Fruit fly (Drosophila melanogaster) whole organism, embryonic: ENCODE measurements around the gene CG31231.

Experiments
- Ada2b ChIP-seq: fragments of 200-800 bp; sonication (Bioruptor generic); IDR thresholded peaks from 2 replicates; pipeline ENCODE4 v1.3.6; 2022; ENCODE audit warnings: missing biosample characterization, missing genetic modification characterization
- CG10209 ChIP-seq: fragments of 200-800 bp; sonication (Bioruptor generic); optimal IDR thresholded peaks from 3 replicates; lab custom pipeline; 2017; ENCODE audit warnings: missing biosample characterization, mild to moderate bottlenecking, missing genetic modification characterization, missing genetic modification reagents
- CG13894 ChIP-seq: fragments of 200-800 bp; sonication (Bioruptor generic); optimal IDR thresholded peaks from 3 replicates; lab custom pipeline; 2018; ENCODE audit warnings: missing biosample characterization, mild to moderate bottlenecking, missing genetic modification characterization, moderate library complexity
- CG1792 ChIP-seq: fragments of 200-800 bp; sonication (Bioruptor generic); optimal IDR thresholded peaks from 2 replicates; lab custom pipeline; 2016; ENCODE audit warnings: missing biosample characterization, missing genetic modification characterization
- CG43689 ChIP-seq: fragments of 200-800 bp; sonication (Bioruptor generic); IDR thresholded peaks from 2 replicates; pipeline ENCODE4 v1.3.6; 2022; ENCODE audit warnings: missing biosample characterization, missing genetic modification characterization
- CG4820 ChIP-seq: fragments of 200-800 bp; sonication (Bioruptor generic); optimal IDR thresholded peaks from 3 replicates; lab custom pipeline; 2016; ENCODE audit warnings: missing biosample characterization, missing genetic modification characterization
- CG8944 ChIP-seq: fragments of 200-800 bp; sonication (Bioruptor generic); optimal IDR thresholded peaks from 3 replicates; lab custom pipeline; 2016; ENCODE audit warnings: missing biosample characterization, missing genetic modification characterization
- CG9609 ChIP-seq: fragments of 200-800 bp; sonication (Bioruptor generic); optimal IDR thresholded peaks from 3 replicates; lab custom pipeline; 2016; ENCODE audit warnings: missing biosample characterization, missing genetic modification characterization
- CG9727 ChIP-seq: fragments of 200-800 bp; sonication (Bioruptor generic); optimal IDR thresholded peaks from 3 replicates; lab custom pipeline; 2017; ENCODE audit warnings: missing biosample characterization, mild to moderate bottlenecking, missing genetic modification characterization
- CG9932 ChIP-seq: fragments of 200-800 bp; sonication (Bioruptor generic); IDR thresholded peaks from 2 replicates; pipeline ENCODE4 v1.3.6; 2022; ENCODE audit warnings: missing biosample characterization, missing genetic modification characterization
- Deaf1 ChIP-seq: fragments of 200-800 bp; optimal IDR thresholded peaks from 3 replicates; lab custom pipeline; 2019; ENCODE audit warnings: missing biosample characterization, mild to moderate bottlenecking, missing genetic modification characterization, moderate library complexity
- H15 ChIP-seq: fragments of 200-800 bp; sonication (Bioruptor generic); IDR thresholded peaks from 3 replicates; pipeline ENCODE4 v1.3.6; 2022; ENCODE audit warnings: missing biosample characterization, missing genetic modification characterization
- HHEX ChIP-seq: fragments of 200-800 bp; sonication (Bioruptor generic); optimal IDR thresholded peaks from 3 replicates; lab custom pipeline; 2017; ENCODE audit warnings: missing biosample characterization, mild to moderate bottlenecking, missing genetic modification characterization, missing genetic modification reagents
- Jarid2 ChIP-seq: fragments of 200-800 bp; sonication (Bioruptor generic); optimal IDR thresholded peaks from 3 replicates; lab custom pipeline; 2017; ENCODE audit warnings: mild to moderate bottlenecking, missing biosample characterization, missing genetic modification reagents, missing genetic modification characterization
- Neu2 ChIP-seq: fragments of 200-800 bp; sonication (Bioruptor generic); optimal IDR thresholded peaks from 3 replicates; lab custom pipeline; 2016; ENCODE audit warnings: missing biosample characterization, missing genetic modification characterization, borderline replicate concordance
- Nf-YB ChIP-seq: fragments of 200-800 bp; sonication (Bioruptor generic); optimal IDR thresholded peaks from 3 replicates; lab custom pipeline; 2019; ENCODE audit warnings: missing biosample characterization, mild to moderate bottlenecking, missing genetic modification characterization, moderate library complexity
- Nf-YC ChIP-seq: fragments of 200-800 bp; optimal IDR thresholded peaks from 3 replicates; lab custom pipeline; 2019; ENCODE audit warnings: missing biosample characterization, mild to moderate bottlenecking, missing genetic modification characterization, moderate library complexity
- Pdp1 ChIP-seq, 2 experiments: fragments of 200-800 bp; sonication (Bioruptor generic); optimal IDR thresholded peaks; 3 replicates each; lab custom pipeline; 2016; ENCODE audit warnings: missing biosample characterization in 2 of 2, missing genetic modification characterization in 2 of 2, mild to moderate bottlenecking in 1 of 2, moderate library complexity in 1 of 2
- abd-A ChIP-seq: fragments of 200-800 bp; sonication (Bioruptor generic); optimal IDR thresholded peaks from 3 replicates; lab custom pipeline; 2019; ENCODE audit warnings: missing biosample characterization, mild to moderate bottlenecking, missing genetic modification characterization, moderate library complexity
- bab2 ChIP-seq: fragments of 200-800 bp; sonication (Bioruptor generic); optimal IDR thresholded peaks from 2 replicates; lab custom pipeline; 2016; ENCODE audit warnings: missing biosample characterization, missing genetic modification characterization
- caup ChIP-seq: fragments of 200-800 bp; sonication (Bioruptor generic); optimal IDR thresholded peaks from 3 replicates; lab custom pipeline; 2017; ENCODE audit warnings: missing biosample characterization, mild to moderate bottlenecking, missing genetic modification characterization, moderate library complexity; ENCODE audit not compliant: severe bottlenecking
- chinmo ChIP-seq: fragments of 200-800 bp; sonication (Bioruptor generic); IDR thresholded peaks from 4 replicates; pipeline ENCODE4 v1.3.6; 2022; ENCODE audit warnings: missing biosample characterization, missing genetic modification characterization; ENCODE audit not compliant: partially characterized antibody
- crol ChIP-seq: fragments of 200-800 bp; sonication (Bioruptor generic); IDR thresholded peaks from 2 replicates; pipeline ENCODE4 v1.3.6; 2022; ENCODE audit warnings: missing biosample characterization, missing genetic modification characterization
- ewg ChIP-seq: fragments of 200-800 bp; sonication (Bioruptor generic); optimal IDR thresholded peaks from 3 replicates; lab custom pipeline; 2017; ENCODE audit warnings: mild to moderate bottlenecking, missing biosample characterization, missing genetic modification reagents, missing genetic modification characterization
- grau ChIP-seq: fragments of 200-800 bp; optimal IDR thresholded peaks from 3 replicates; lab custom pipeline; 2019; ENCODE audit warnings: missing biosample characterization, mild to moderate bottlenecking, missing genetic modification characterization, moderate library complexity
- gro ChIP-seq: fragments of 200-800 bp; sonication (Bioruptor generic); optimal IDR thresholded peaks from 2 replicates; lab custom pipeline; 2016; ENCODE audit warnings: missing biosample characterization, missing genetic modification characterization
- hb ChIP-seq: fragments of 200-800 bp; sonication (Bioruptor generic); IDR thresholded peaks from 3 replicates; pipeline ENCODE4 v1.3.6; 2022; ENCODE audit warnings: missing biosample characterization, missing genetic modification characterization; ENCODE audit not compliant: partially characterized antibody
- onecut ChIP-seq: fragments of 200-800 bp; sonication (Bioruptor generic); IDR thresholded peaks from 2 replicates; pipeline ENCODE4 v1.3.6; 2022; ENCODE audit warnings: missing biosample characterization, missing genetic modification characterization
- pfk ChIP-seq: fragments of 200-800 bp; sonication (Bioruptor generic); optimal IDR thresholded peaks from 2 replicates; lab custom pipeline; 2018; ENCODE audit warnings: missing biosample characterization, mild to moderate bottlenecking, missing genetic modification characterization, moderate library complexity
- psq ChIP-seq: fragments of 200-800 bp; sonication (Bioruptor generic); optimal IDR thresholded peaks from 2 replicates; lab custom pipeline; 2017; ENCODE audit warnings: missing biosample characterization, missing genetic modification characterization
- sim ChIP-seq: fragments of 200-800 bp; sonication (Bioruptor generic); IDR thresholded peaks from 2 replicates; pipeline ENCODE4 v1.3.6; 2022; ENCODE audit warnings: missing biosample characterization, missing genetic modification characterization
- slbo ChIP-seq: fragments of 200-800 bp; sonication (Bioruptor generic); IDR thresholded peaks from 2 replicates; pipeline ENCODE4 v1.3.6; 2022; ENCODE audit warnings: missing biosample characterization, missing genetic modification characterization

CG31231 gene

dm6 chr3R:18698855-18699569 is 33.9 kb downstream of the CG31231 start (continued):
- peak; percentile 94 for TF ChIP-seq pfk
- TF ChIP-seq CG9932 (GFP tag; lab: Robert Waterston, UW): no peak
- TF ChIP-seq caup (GFP tag; lab: Kevin White, UChicago): no peak
- TF ChIP-seq hb (GFP tag; lab: Robert Waterston, UW): 0 out of 3 replicates have a peak, but pooled peaks have one; percentile 14
- TF ChIP-seq chinmo: 0 out of 4 replicates have a peak, but pooled peaks have one; percentile 40
- peak; percentile 21 for TF ChIP-seq ewg (GFP tag; lab: Kevin White, UChicago)
- TF ChIP-seq abd-A: peak; percentile 91
- no peak for TF ChIP-seq H15 (GFP tag; lab: Robert Waterston, UW)
- TF ChIP-seq Deaf1 (tag; lab: Kevin White, UChicago): peak; percentile 76
- no peak for TF ChIP-seq CG10209
- TF ChIP-seq CG8944: no peak

dm6 chr3R:18703514-18703913 is 38.4 kb downstream of the CG31231 start:
- TF ChIP-seq slbo (GFP tag; lab: Robert Waterston, UW): 0 out of 2 replicates have a peak, but pooled peaks have one; percentile 11
- TF ChIP-seq CG13894: peak; percentile 92
- TF ChIP-seq grau (tag; lab: Kevin White, UChicago): no peak
- TF ChIP-seq, all 482 proteins: peak for 2

- TF ChIP-seq bab2 (no peak), sim (GFP tag; lab: Robert Waterston, UW) (no peak), psq (GFP tag; lab: Kevin White, UChicago) (no peak), Deaf1 (tag; lab: Kevin White, UChicago) (peak; percentile 31), CG9609 (GFP tag; lab: Kevin White, UChicago) (no peak), ewg (GFP tag; lab: Kevin White, UChicago) (peak; percentile 86), HHEX (no peak), onecut (GFP tag; lab: Robert Waterston, UW) (peak; percentile 67; the same call in 1 of the 2 replicates), abd-A (peak; percentile 71), Jarid2 (GFP tag; lab: Kevin White, UChicago) (no peak), Nf-YB (GFP tag; lab: Kevin White, UChicago) (peak; percentile 74), crol (peak; percentile 33; the same call in 1 of the 2 replicates), CG4820 (GFP tag; lab: Kevin White, UChicago) (no peak), CG9727 (GFP tag; lab: Kevin White, UChicago) (no peak), Nf-YC (peak; percentile 87), CG1792 (GFP tag; lab: Kevin White, UChicago) (no peak), Ada2b (GFP tag; lab: Robert Waterston, UW) (no peak), pfk (peak; percentile 55), CG43689 (GFP tag; lab: Robert Waterston, UW) (no peak), Neu2 (no peak)
Measured at dm6 chr3R:18705150-18705549, 40.0 kb downstream of the CG31231 start, which contains the start of the genes ChAT and VAChT. Gene ChAT, plus strand, starts transcription at chr3R:18705501. Gene VAChT, plus strand, starts transcription at chr3R:18705501.

dm6 chr3R:18706289-18706688 is 41.1 kb downstream of the CG31231 start:
- peak; percentile 93 for TF ChIP-seq pfk
- no peak for TF ChIP-seq gro (GFP tag; lab: Kevin White, UChicago)
- peak in 1 of 2 experiments; percentile 7 for TF ChIP-seq Pdp1 (GFP tag; optimal IDR thresholded peaks at IDR 0.05; lab: Kevin White, UChicago)
- TF ChIP-seq Deaf1 (tag; lab: Kevin White, UChicago): peak; percentile 22
- TF ChIP-seq abd-A: peak; percentile 15
